Worm (Caenorhabditis elegans): ENCODE results near the gene cest-34.

Gene cest-34

ce11 chrV:6652051-6652450 lies 24.5 kb upstream of the cest-34 start, which contains the start of gene T10H9.8:
Gene T10H9.8 (plus strand): TSS chrV:6652351.
- TF ChIP-seq nhr-28 (tag; optimal IDR thresholded peaks at IDR 0.05) (peak; percentile 22), dmd-6 (GFP tag; IDR thresholded peaks at IDR 0.05) (peak; percentile 25; the same call in 1 of the 2 replicates), nhr-6 (tag; optimal IDR thresholded peaks at IDR 0.05) (no peak), sdz-12 (GFP tag; optimal IDR thresholded peaks at IDR 0.05) (no peak), ctbp-1 (GFP tag; IDR thresholded peaks at IDR 0.05) (no peak), arid-1 (GFP tag; conservative IDR thresholded peaks at IDR 0.05) (no peak), hlh-30 (tag; optimal IDR thresholded peaks at IDR 0.05; ENCODE audit: insufficient read depth) (peak; percentile 40), zip-2 (tag; optimal IDR thresholded peaks at IDR 0.05) (no peak), cey-2 (tag; optimal IDR thresholded peaks at IDR 0.05; ENCODE audit: borderline replicate concordance, insufficient read depth) (peak; percentile 56), snpc-4 (tag; optimal IDR thresholded peaks at IDR 0.05) (no peak), nhr-76 (tag; optimal IDR thresholded peaks at IDR 0.05) (no peak), Y105C5A.15 (GFP tag; IDR thresholded peaks at IDR 0.05) (no peak), T20F7.1 (GFP tag; optimal IDR thresholded peaks at IDR 0.05) (peak; percentile 21), lin-38 (GFP tag; IDR thresholded peaks at IDR 0.05) (no peak), pha-4 (GFP tag; IDR thresholded peaks at IDR 0.05) (no peak), pha-4 (tag; optimal IDR thresholded peaks at IDR 0.05) (no peak), aha-1 (tag) (peak; percentile 80)

DNA sequence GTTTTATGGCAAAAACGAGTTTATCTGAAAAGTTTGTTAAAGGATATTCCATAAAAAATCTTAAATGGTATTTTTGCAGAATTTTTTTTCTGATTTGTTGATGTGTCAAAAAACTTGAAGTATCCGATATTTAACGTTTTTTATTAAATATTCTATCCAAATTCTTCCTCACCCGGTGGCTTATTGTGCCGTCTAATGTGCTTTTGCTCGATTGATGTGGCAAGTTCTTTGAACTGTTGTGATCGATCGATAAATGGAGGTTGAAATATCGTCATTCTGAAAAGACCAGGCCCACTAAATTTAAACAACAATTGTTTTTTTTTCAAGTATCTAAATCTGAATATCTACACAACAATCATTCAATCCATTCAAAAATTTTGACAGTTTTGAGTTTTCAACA lies 21.4 kb upstream of the cest-34 start, which contains the start of gene syx-18:
Gene syx-18 (minus strand): TSS at position 276 of the 400 bp plus-strand sequence.
- TF ChIP-seq mdt-29 (GFP tag; IDR thresholded peaks at IDR 0.05) (no peak), T26A8.4 (GFP tag; IDR thresholded peaks at IDR 0.05) (peak; percentile 40; the same call in 1 of the 2 replicates), ceh-82 (tag; optimal IDR thresholded peaks at IDR 0.05) (no peak), Y75B8A.6 (GFP tag; IDR thresholded peaks at IDR 0.05) (peak; percentile 27; the same call in 1 of the 2 replicates), lin-13 (GFP tag; optimal IDR thresholded peaks at IDR 0.05) (peak; percentile 8), duxl-1 (tag; optimal IDR thresholded peaks at IDR 0.05; ENCODE audit: poor library complexity) (peak; percentile 28), dve-1 (tag; optimal IDR thresholded peaks at IDR 0.05; ENCODE audit: insufficient read depth) (peak; percentile 34), nhr-41 (GFP tag; IDR thresholded peaks at IDR 0.05) (no peak), saeg-2 (GFP tag; IDR thresholded peaks at IDR 0.05) (no peak), nhr-42 (GFP tag; IDR thresholded peaks at IDR 0.05) (no peak), daf-16 (GFP tag; optimal IDR thresholded peaks at IDR 0.05) (no peak), daf-16 (tag; optimal IDR thresholded peaks at IDR 0.05) (peak; percentile 25), hlh-30 (tag; optimal IDR thresholded peaks at IDR 0.05; ENCODE audit: insufficient read depth) (peak; percentile 3), dmd-9 (GFP tag; IDR thresholded peaks at IDR 0.05) (0 out of 2 replicates have a peak, but pooled peaks have one; percentile 4), lsy-2 (tag; optimal IDR thresholded peaks at IDR 0.05) (peak in 1 of 2 experiments; percentile 53), snpc-4 (tag; optimal IDR thresholded peaks at IDR 0.05) (no peak), mep-1 (tag; optimal IDR thresholded peaks at IDR 0.05) (peak; percentile 17), F49E8.2 (tag; optimal IDR thresholded peaks at IDR 0.05; ENCODE audit: borderline replicate concordance) (no peak)

DNA sequence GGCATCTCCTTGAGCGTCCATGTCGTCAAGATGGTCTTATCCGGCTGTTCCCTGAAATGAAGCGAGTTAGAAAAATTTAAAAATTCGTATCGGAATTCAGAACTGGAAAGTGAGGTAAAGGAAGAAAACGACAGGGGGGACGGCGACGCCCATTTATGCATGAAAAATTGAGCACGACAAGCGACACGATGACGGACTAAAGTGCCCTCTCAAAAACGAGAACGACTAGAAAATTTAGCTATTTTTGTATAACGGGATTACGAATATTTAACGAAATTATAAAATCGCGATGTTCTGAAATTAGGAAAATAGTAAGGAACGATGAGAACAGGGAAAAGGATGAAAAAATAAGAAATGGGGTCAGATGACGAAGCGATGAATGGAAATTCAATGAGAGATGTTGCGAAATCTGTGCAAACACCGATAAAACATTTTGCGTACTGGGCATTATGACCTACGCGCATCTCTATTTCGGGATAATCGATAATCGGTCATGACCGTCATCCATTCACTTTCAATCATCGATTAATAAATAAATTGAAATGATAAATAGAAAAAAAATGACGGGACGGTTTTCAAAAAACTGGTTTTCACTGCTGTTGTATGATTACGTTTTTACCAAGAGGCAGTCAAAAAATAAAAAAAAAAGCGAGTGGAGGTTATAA lies 20.0 kb upstream of the cest-34 start, which contains the start of gene snb-1:
Gene snb-1 (minus strand): TSS at position 51 of the 665 bp plus-strand sequence.
- no peak for TF ChIP-seq ceh-20 (GFP tag; IDR thresholded peaks at IDR 0.05)
- TF ChIP-seq lin-38 (GFP tag; IDR thresholded peaks at IDR 0.05), result no peak
- TF ChIP-seq hmg-1.1 (GFP tag; IDR thresholded peaks at IDR 0.05), result peak; percentile 39
- no peak for TF ChIP-seq F26F4.8 (GFP tag; conservative IDR thresholded peaks at IDR 0.05)
- TF ChIP-seq zip-11 (GFP tag; IDR thresholded peaks at IDR 0.05), result no peak
- TF ChIP-seq lin-13 (GFP tag; optimal IDR thresholded peaks at IDR 0.05), result peak; percentile 69
- TF ChIP-seq hlh-30 (tag; optimal IDR thresholded peaks at IDR 0.05; ENCODE audit: insufficient read depth), result peak; percentile 93
- no peak for TF ChIP-seq ceh-32 (tag; optimal IDR thresholded peaks at IDR 0.05; ENCODE audit: poor library complexity)
- no peak for TF ChIP-seq T26A8.4 (GFP tag; IDR thresholded peaks at IDR 0.05)
- no peak for TF ChIP-seq D1046.2 (GFP tag; IDR thresholded peaks at IDR 0.05)
- TF ChIP-seq dpl-1 (GFP tag; optimal IDR thresholded peaks at IDR 0.05), result peak; percentile 43
- TF ChIP-seq mxl-2 (GFP tag; conservative IDR thresholded peaks at IDR 0.05), result no peak
- TF ChIP-seq tra-1 (GFP tag; IDR thresholded peaks at IDR 0.05), result 0 out of 2 replicates have a peak, but pooled peaks have one; percentile 4
- TF ChIP-seq mep-1 (tag; optimal IDR thresholded peaks at IDR 0.05), result peak; percentile 69
- no peak for TF ChIP-seq fkh-10 (GFP tag; optimal IDR thresholded peaks at IDR 0.05)
- TF ChIP-seq F49E8.2 (tag; optimal IDR thresholded peaks at IDR 0.05; ENCODE audit: borderline replicate concordance), result no peak
- peak; percentile 70 for TF ChIP-seq nhr-28 (tag; optimal IDR thresholded peaks at IDR 0.05)
- TF ChIP-seq ceh-82 (tag; optimal IDR thresholded peaks at IDR 0.05), result no peak
- TF ChIP-seq lim-7 (GFP tag; IDR thresholded peaks at IDR 0.05), result no peak
- TF ChIP-seq T20F7.1 (GFP tag; optimal IDR thresholded peaks at IDR 0.05), result peak; percentile 61
- no peak for TF ChIP-seq F44E2.7 (GFP tag; IDR thresholded peaks at IDR 0.05)
- TF ChIP-seq lsy-2 (tag; optimal IDR thresholded peaks at IDR 0.05), result peak in 1 of 2 experiments; percentile 80
- TF ChIP-seq hlh-11 (tag; optimal IDR thresholded peaks at IDR 0.05), result peak; percentile 71
